Worm (Caenorhabditis elegans) whole organism, L1 larva: ENCODE results near the gene F48F7.6.

ENCODE experiments used
- ama-1 ChIP-seq: fragments of 150-350 bp; optimal IDR thresholded peaks from 2 replicates; lab custom pipeline; 2014
- fos-1 ChIP-seq: fragments of 150-350 bp; optimal IDR thresholded peaks from 2 replicates; lab custom pipeline; 2014; ENCODE audit warnings: missing biosample characterization, missing genetic modification characterization
- lin-39 ChIP-seq: fragments of 150-350 bp; optimal IDR thresholded peaks from 2 replicates; lab custom pipeline; 2014; ENCODE audit warnings: missing biosample characterization, missing genetic modification reagents, missing genetic modification characterization
- nhr-28 ChIP-seq: fragments of 150-350 bp; optimal IDR thresholded peaks from 2 replicates; lab custom pipeline; 2014; ENCODE audit warnings: missing biosample characterization, missing genetic modification characterization
- ztf-11 ChIP-seq, 2 experiments: sonication (generic microtip); optimal IDR thresholded peaks; 2 replicates each; lab custom pipeline; 2016 to 2017; ENCODE audit warnings: missing genetic modification characterization in 2 of 2, missing biosample characterization in 1 of 2, missing compliant biosample characterization in 1 of 2

DNA sequence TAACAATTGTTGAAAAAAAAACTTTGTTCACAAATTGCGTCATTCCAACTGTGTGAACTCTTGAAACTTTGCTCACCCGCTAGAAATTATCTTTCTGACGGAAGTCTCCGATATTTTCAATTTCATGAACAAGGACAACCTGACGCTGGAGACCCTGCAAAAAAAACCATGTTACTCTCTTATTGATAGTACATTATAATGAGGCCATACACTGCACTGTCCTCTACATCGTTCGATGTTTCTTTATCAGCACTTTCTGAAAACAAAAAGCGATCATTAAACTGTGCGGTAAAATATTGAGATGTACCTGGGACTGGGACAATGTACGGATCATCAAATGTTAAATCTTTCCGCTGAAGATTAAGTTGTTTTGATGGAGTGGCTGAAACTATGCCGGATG lies 25.9 kb downstream of the F48F7.6 start:
- TF ChIP-seq fos-1 (tag; lab: Kevin White, UChicago) (no peak), nhr-28 (no peak), lin-39 (no peak), ztf-11 (tag; optimal IDR thresholded peaks at IDR 0.05; lab: Kevin White, UChicago) (no peak), ama-1 (lab: Kevin White, UChicago) (no peak)
